Worm (Caenorhabditis elegans) whole organism, L2 larva: ENCODE measurements around the gene tag-321.
A peak's percentile ranks its signal among the peaks of the same experiment; 100 is the strongest.

Experiments
- C34F6.9 ChIP-seq: fragments of 150-350 bp; optimal IDR thresholded peaks from 2 replicates; lab custom pipeline; 2014; ENCODE audit warnings: missing biosample characterization, missing genetic modification characterization
- F13H6.1 ChIP-seq: sonication (generic microtip); optimal IDR thresholded peaks from 2 replicates; lab custom pipeline; 2016; ENCODE audit warnings: missing genetic modification characterization, missing compliant biosample characterization
- alr-1 ChIP-seq: fragments of 150-350 bp; optimal IDR thresholded peaks from 2 replicates; lab custom pipeline; 2014; ENCODE audit warnings: missing biosample characterization, missing genetic modification characterization
- aly-2 ChIP-seq: fragments of 150-350 bp; optimal IDR thresholded peaks from 2 replicates; lab custom pipeline; 2014; ENCODE audit warnings: missing biosample characterization, missing genetic modification characterization
- ceh-16 ChIP-seq: fragments of 150-350 bp; optimal IDR thresholded peaks from 2 replicates; lab custom pipeline; 2014; ENCODE audit warnings: missing biosample characterization, missing genetic modification characterization
- ceh-82 ChIP-seq: fragments of 150-350 bp; optimal IDR thresholded peaks from 2 replicates; lab custom pipeline; 2014; ENCODE audit warnings: missing biosample characterization, missing genetic modification characterization
- crh-2 ChIP-seq: sonication (generic microtip); optimal IDR thresholded peaks from 2 replicates; lab custom pipeline; 2017; ENCODE audit warnings: missing biosample characterization, missing genetic modification characterization
- dmd-4 ChIP-seq: sonication (generic microtip); optimal IDR thresholded peaks from 2 replicates; lab custom pipeline; 2017; ENCODE audit warnings: missing biosample characterization, missing genetic modification characterization
- egl-27 ChIP-seq: sonication (generic microtip); optimal IDR thresholded peaks from 3 replicates; lab custom pipeline; 2017; ENCODE audit warnings: missing biosample characterization, missing genetic modification reagents, missing genetic modification characterization
- fos-1 ChIP-seq: fragments of 150-350 bp; optimal IDR thresholded peaks from 2 replicates; lab custom pipeline; 2014; ENCODE audit warnings: missing biosample characterization, missing genetic modification characterization
- gmeb-1 ChIP-seq: fragments of 150-350 bp; optimal IDR thresholded peaks from 2 replicates; lab custom pipeline; 2014; ENCODE audit warnings: missing biosample characterization, missing genetic modification characterization
- lin-11 ChIP-seq: fragments of 150-350 bp; sonication (generic microtip); optimal IDR thresholded peaks from 2 replicates; lab custom pipeline; 2014; ENCODE audit warnings: missing biosample characterization, missing genetic modification characterization, inconsistent platforms, mixed read lengths
- lin-13 ChIP-seq: fragments of 150-350 bp; optimal IDR thresholded peaks from 2 replicates; lab custom pipeline; 2014; ENCODE audit warnings: missing biosample characterization, missing genetic modification reagents, missing genetic modification characterization
- lsy-2 ChIP-seq, 2 experiments: fragments of 150-350 bp in 1 of 2; sonication (generic microtip) in 1 of 2; optimal IDR thresholded peaks; 2 replicates each; lab custom pipeline; 2014 to 2017; ENCODE audit warnings: missing biosample characterization in 2 of 2, missing genetic modification characterization in 2 of 2
- mab-5 ChIP-seq: fragments of 150-350 bp; optimal IDR thresholded peaks from 2 replicates; lab custom pipeline; 2014; ENCODE audit warnings: missing biosample characterization, missing genetic modification characterization
- mbf-1 ChIP-seq: sonication (generic microtip); optimal IDR thresholded peaks from 2 replicates; lab custom pipeline; 2017; ENCODE audit warnings: missing biosample characterization, missing genetic modification characterization
- nhr-10 ChIP-seq: sonication (generic microtip); optimal IDR thresholded peaks from 2 replicates; lab custom pipeline; 2017; ENCODE audit warnings: missing biosample characterization, missing genetic modification characterization
- nhr-12 ChIP-seq: fragments of 150-350 bp; optimal IDR thresholded peaks from 2 replicates; lab custom pipeline; 2014; ENCODE audit warnings: missing biosample characterization, missing genetic modification characterization
- nhr-129 ChIP-seq: fragments of 150-350 bp; optimal IDR thresholded peaks from 2 replicates; lab custom pipeline; 2014; ENCODE audit warnings: missing biosample characterization, missing genetic modification characterization
- nhr-21 ChIP-seq: fragments of 150-350 bp; optimal IDR thresholded peaks from 2 replicates; lab custom pipeline; 2014; ENCODE audit warnings: missing biosample characterization, missing genetic modification characterization
- nhr-23 ChIP-seq: fragments of 150-350 bp; optimal IDR thresholded peaks from 2 replicates; lab custom pipeline; 2014; ENCODE audit warnings: missing biosample characterization, missing genetic modification reagents, missing genetic modification characterization
- nhr-237 ChIP-seq: fragments of 150-350 bp; optimal IDR thresholded peaks from 2 replicates; lab custom pipeline; 2014; ENCODE audit warnings: missing biosample characterization, missing genetic modification characterization
- nhr-25 ChIP-seq: fragments of 150-350 bp; sonication (generic microtip); optimal IDR thresholded peaks from 3 replicates; lab custom pipeline; 2014; ENCODE audit warnings: missing biosample characterization, missing genetic modification characterization
- nhr-6 ChIP-seq: fragments of 150-350 bp; optimal IDR thresholded peaks from 2 replicates; lab custom pipeline; 2014; ENCODE audit warnings: missing biosample characterization, missing genetic modification characterization
- sem-4 ChIP-seq: fragments of 150-350 bp; optimal IDR thresholded peaks from 2 replicates; lab custom pipeline; 2014; ENCODE audit warnings: missing biosample characterization, missing genetic modification reagents, missing genetic modification characterization
- skn-1 ChIP-seq: sonication (generic microtip); optimal IDR thresholded peaks from 2 replicates; lab custom pipeline; 2017; ENCODE audit warnings: missing biosample characterization, missing genetic modification characterization
- sma-3 ChIP-seq: sonication (generic microtip); optimal IDR thresholded peaks from 2 replicates; lab custom pipeline; 2016; ENCODE audit warnings: missing genetic modification reagents, missing genetic modification characterization, missing compliant biosample characterization
- sma-9 ChIP-seq, 2 experiments: fragments of 150-350 bp in 1 of 2; sonication (generic microtip) in 1 of 2; optimal IDR thresholded peaks; 2 replicates each; lab custom pipeline; 2014 to 2016; ENCODE audit warnings: missing genetic modification characterization in 2 of 2, mild to moderate bottlenecking in 1 of 2, missing biosample characterization in 1 of 2, missing compliant biosample characterization in 1 of 2, missing genetic modification reagents in 1 of 2, moderate library complexity in 1 of 2
- snpc-4 ChIP-seq: fragments of 150-350 bp; optimal IDR thresholded peaks from 2 replicates; lab custom pipeline; 2014; ENCODE audit warnings: missing biosample characterization, missing genetic modification characterization
- unc-55 ChIP-seq: fragments of 150-350 bp; sonication (generic microtip); optimal IDR thresholded peaks from 3 replicates; lab custom pipeline; 2014; ENCODE audit warnings: missing biosample characterization, missing genetic modification reagents, missing genetic modification characterization
- unc-62 ChIP-seq: fragments of 150-350 bp; optimal IDR thresholded peaks from 2 replicates; lab custom pipeline; 2014; ENCODE audit warnings: missing biosample characterization, missing genetic modification reagents, missing genetic modification characterization
- zag-1 ChIP-seq: fragments of 150-350 bp; optimal IDR thresholded peaks from 2 replicates; lab custom pipeline; 2014; ENCODE audit warnings: missing biosample characterization, missing genetic modification characterization
- ztf-11 ChIP-seq: sonication (generic microtip); optimal IDR thresholded peaks from 2 replicates; lab custom pipeline; 2017; ENCODE audit warnings: missing biosample characterization, missing genetic modification characterization
- ztf-4 ChIP-seq: fragments of 150-350 bp; optimal IDR thresholded peaks from 2 replicates; lab custom pipeline; 2014; ENCODE audit warnings: missing biosample characterization, missing genetic modification characterization

The tag-321 gene

ce11 chrIV:7782292-7782691 lies 1.4 kb downstream of the tag-321 start, which contains the start of gene sec-10:
sec-10 (minus strand) TSS chrIV:7782499.
- TF ChIP-seq sma-9 (GFP tag; optimal IDR thresholded peaks at IDR 0.05; lab: Kevin White, UChicago) (no peak), sma-9 (tag; optimal IDR thresholded peaks at IDR 0.05; lab: Kevin White, UChicago) (no peak), fos-1 (peak; percentile 17), alr-1 (no peak)

ce11 chrIV:7778865-7779264 lies 4.8 kb downstream of the tag-321 start, which contains the start of gene rpap-3:
rpap-3 (minus strand) TSS chrIV:7778965.
- TF ChIP-seq lin-13 (GFP tag; lab: Kevin White, UChicago) (no peak), sma-9 (GFP tag; optimal IDR thresholded peaks at IDR 0.05; lab: Kevin White, UChicago) (no peak), sma-9 (tag; optimal IDR thresholded peaks at IDR 0.05; lab: Kevin White, UChicago) (no peak), gmeb-1 (tag; lab: Kevin White, UChicago) (no peak), alr-1 (no peak)

ce11 chrIV:7775725-7776124 lies 7.9 kb downstream of the tag-321 start, which contains the start of gene swd-2.1:
swd-2.1 (plus strand) TSS chrIV:7776025.
- TF ChIP-seq nhr-23 (tag; lab: Kevin White, UChicago) (no peak), sma-9 (GFP tag; optimal IDR thresholded peaks at IDR 0.05; lab: Kevin White, UChicago) (no peak), sma-9 (tag; optimal IDR thresholded peaks at IDR 0.05; lab: Kevin White, UChicago) (no peak), lin-11 (tag; lab: Kevin White, UChicago) (no peak), nhr-21 (no peak), mab-5 (tag; lab: Kevin White, UChicago) (no peak), aly-2 (tag; lab: Kevin White, UChicago) (no peak), nhr-129 (tag; lab: Kevin White, UChicago) (no peak), F13H6.1 (tag; lab: Kevin White, UChicago) (no peak), ztf-4 (no peak), C34F6.9 (tag; lab: Kevin White, UChicago) (no peak), egl-27 (tag; lab: Kevin White, UChicago) (no peak), nhr-12 (tag; lab: Kevin White, UChicago) (no peak), nhr-10 (tag; lab: Kevin White, UChicago) (no peak), ceh-82 (tag; lab: Kevin White, UChicago) (no peak), nhr-25 (tag; lab: Kevin White, UChicago) (no peak), ztf-11 (no peak), snpc-4 (tag; lab: Kevin White, UChicago) (no peak), unc-55 (no peak), ceh-16 (tag; lab: Kevin White, UChicago) (no peak)

- TF ChIP-seq egl-27 (tag; lab: Kevin White, UChicago) (no peak), nhr-10 (tag; lab: Kevin White, UChicago) (no peak), nhr-6 (no peak), unc-62 (GFP tag; lab: Kevin White, UChicago) (no peak), lsy-2 (tag; optimal IDR thresholded peaks at IDR 0.05; lab: Kevin White, UChicago) (peak in 1 of 2 experiments; percentile 63), C34F6.9 (tag; lab: Kevin White, UChicago) (peak; percentile 73), nhr-129 (tag; lab: Kevin White, UChicago) (peak; percentile 4), crh-2 (peak; percentile 17), nhr-25 (tag; lab: Kevin White, UChicago) (no peak), zag-1 (tag; lab: Kevin White, UChicago) (no peak), ztf-4 (no peak), sma-3 (GFP tag; lab: Kevin White, UChicago) (no peak), nhr-237 (tag; lab: Kevin White, UChicago) (no peak), unc-55 (peak; percentile 67), sem-4 (tag; lab: Kevin White, UChicago) (no peak)
These were observed 9.4 kb downstream of the tag-321 start, which contains the start of the genes hcf-1 and swd-2.2 for ce11 chrIV:7774206-7774605. hcf-1 (minus strand) TSS chrIV:7774275. swd-2.2 (plus strand) TSS chrIV:7774411.

- TF ChIP-seq nhr-23 (tag; lab: Kevin White, UChicago): no peak
- no peak for TF ChIP-seq lin-13 (GFP tag; lab: Kevin White, UChicago)
- no peak for TF ChIP-seq F13H6.1 (tag; lab: Kevin White, UChicago)
- TF ChIP-seq alr-1: no peak
- no peak for TF ChIP-seq mbf-1 (tag; lab: Kevin White, UChicago)
- TF ChIP-seq fos-1: no peak
- no peak for TF ChIP-seq sem-4 (tag; lab: Kevin White, UChicago)
- no peak for TF ChIP-seq nhr-10 (tag; lab: Kevin White, UChicago)
- no peak for TF ChIP-seq ceh-16 (tag; lab: Kevin White, UChicago)
- TF ChIP-seq skn-1 (tag; lab: Kevin White, UChicago): no peak
- no peak for TF ChIP-seq ztf-4
- no peak for TF ChIP-seq dmd-4
- TF ChIP-seq, all 48 proteins: peak for 0
These were observed 13.5 kb downstream of the tag-321 start, which contains the start of gene rdl-1 for ce11 chrIV:7770162-7770561. rdl-1 (minus strand) TSS chrIV:7770262.
